Worm (Caenorhabditis elegans) whole organism, early embryonic: ENCODE data around the gene F53A2.1.

Source experiments
- B0310.2 ChIP-seq: sonication (generic microtip); optimal IDR thresholded peaks from 2 replicates; lab custom pipeline; 2016; ENCODE audit warnings: mild to moderate bottlenecking, missing genetic modification characterization, missing compliant biosample characterization
- F13C5.2 ChIP-seq: sonication (generic microtip); optimal IDR thresholded peaks from 2 replicates; lab custom pipeline; 2017; ENCODE audit warnings: mild to moderate bottlenecking, missing genetic modification characterization, inconsistent platforms, missing compliant biosample characterization
- aly-1 ChIP-seq: sonication (generic microtip); optimal IDR thresholded peaks from 2 replicates; lab custom pipeline; 2016; ENCODE audit warnings: missing genetic modification characterization, missing compliant biosample characterization
- ama-1 ChIP-seq: fragments of 150-350 bp; optimal IDR thresholded peaks from 2 replicates; lab custom pipeline; 2014
- ceh-13 ChIP-seq: fragments of 200-800 bp; sonication (Bioruptor generic); optimal IDR thresholded peaks from 2 replicates; lab custom pipeline; 2018; ENCODE audit warnings: mild to moderate bottlenecking, missing genetic modification characterization, missing compliant biosample characterization
- ceh-36 ChIP-seq: sonication (generic microtip); optimal IDR thresholded peaks from 2 replicates; lab custom pipeline; 2016; ENCODE audit warnings: missing genetic modification characterization, inconsistent platforms, missing compliant biosample characterization
- ets-7 ChIP-seq: sonication (generic microtip); optimal IDR thresholded peaks from 2 replicates; lab custom pipeline; 2016; ENCODE audit warnings: missing genotype, missing genetic modification characterization, missing compliant biosample characterization
- flt-1 ChIP-seq: fragments of 200-800 bp; sonication (Bioruptor generic); IDR thresholded peaks from 2 replicates; pipeline ENCODE4 v1.3.6; 2022; ENCODE audit warnings: missing genetic modification characterization, missing compliant biosample characterization
- hmbx-1 ChIP-seq: sonication (generic microtip); optimal IDR thresholded peaks from 2 replicates; lab custom pipeline; 2016; ENCODE audit warnings: mild to moderate bottlenecking, missing genetic modification characterization, missing compliant biosample characterization
- hmg-4 ChIP-seq: fragments of 200-800 bp; sonication (Bioruptor generic); optimal IDR thresholded peaks from 2 replicates; lab custom pipeline; 2018; ENCODE audit warnings: mild to moderate bottlenecking, missing genetic modification characterization, missing compliant biosample characterization
- hnd-1 ChIP-seq: sonication (generic microtip); optimal IDR thresholded peaks from 2 replicates; lab custom pipeline; 2016; ENCODE audit warnings: missing genetic modification characterization, missing compliant biosample characterization
- pes-1 ChIP-seq: fragments of 200-800 bp; sonication (Bioruptor generic); IDR thresholded peaks from 2 replicates; pipeline ENCODE4 v1.3.6; 2022; ENCODE audit warnings: missing genetic modification reagents, missing genetic modification characterization, missing compliant biosample characterization
- scrt-1 ChIP-seq: fragments of 200-800 bp; sonication (Bioruptor generic); IDR thresholded peaks from 2 replicates; pipeline ENCODE4 v1.3.6; 2022; ENCODE audit warnings: missing genetic modification characterization, missing compliant biosample characterization
- sea-1 ChIP-seq: fragments of 200-800 bp; sonication (Bioruptor generic); conservative IDR thresholded peaks from 2 replicates; pipeline ENCODE4 v1.3.6; 2022; ENCODE audit warnings: missing genetic modification characterization, missing compliant biosample characterization
- tbx-11 ChIP-seq: fragments of 200-800 bp; sonication (Bioruptor generic); IDR thresholded peaks from 2 replicates; pipeline ENCODE4 v1.3.6; 2022; ENCODE audit warnings: missing genetic modification characterization, missing compliant biosample characterization
- tbx-37 ChIP-seq: fragments of 200-800 bp; sonication (Bioruptor generic); conservative IDR thresholded peaks from 2 replicates; pipeline ENCODE4 v1.3.6; 2022; ENCODE audit warnings: missing genetic modification reagents, missing genetic modification characterization, missing compliant biosample characterization
- tra-4 ChIP-seq: sonication (generic microtip); optimal IDR thresholded peaks from 2 replicates; lab custom pipeline; 2017; ENCODE audit warnings: missing genetic modification characterization, missing compliant biosample characterization

F53A2.1 gene

ce11 chrIII:13296289-13296874 is 28.3 kb downstream of the F53A2.1 start, which contains the start of gene npp-18:
Gene npp-18 (plus strand): TSS chrIII:13296853.
- TF ChIP-seq tbx-37 (GFP tag; lab: Robert Waterston, UW) (peak; percentile 75; the same call in 1 of the 2 replicates), pes-1 (peak; percentile 83), flt-1 (GFP tag; lab: Robert Waterston, UW) (peak; percentile 73), tbx-11 (peak; percentile 83), sea-1 (GFP tag; lab: Robert Waterston, UW) (peak; percentile 87), scrt-1 (GFP tag; lab: Robert Waterston, UW) (peak; percentile 84)

ce11 chrIII:13292971-13293514 is 31.6 kb downstream of the F53A2.1 start, which contains the start of gene set-25:
Gene set-25 (minus strand): TSS chrIII:13293090.
- TF ChIP-seq pes-1 (peak; percentile 80), sea-1 (GFP tag; lab: Robert Waterston, UW) (peak; percentile 53; the same call in 1 of the 2 replicates), ceh-13 (GFP tag; lab: Kevin White, UChicago) (peak; percentile 14), scrt-1 (GFP tag; lab: Robert Waterston, UW) (peak; percentile 47; the same call in 1 of the 2 replicates), tbx-11 (peak; percentile 51; the same call in 1 of the 2 replicates)

- TF ChIP-seq tbx-37 (GFP tag; lab: Robert Waterston, UW) (no peak), ama-1 (lab: Kevin White, UChicago) (no peak), scrt-1 (GFP tag; lab: Robert Waterston, UW) (no peak), sea-1 (GFP tag; lab: Robert Waterston, UW) (no peak), ceh-13 (GFP tag; lab: Kevin White, UChicago) (no peak), B0310.2 (no peak), tra-4 (no peak), hmg-4 (GFP tag; lab: Kevin White, UChicago) (no peak), F13C5.2 (tag; lab: Kevin White, UChicago) (no peak), tbx-11 (no peak), hnd-1 (tag; lab: Kevin White, UChicago) (no peak), ets-7 (tag; lab: Kevin White, UChicago) (no peak), pes-1 (no peak), flt-1 (GFP tag; lab: Robert Waterston, UW) (no peak), ceh-36 (no peak), hmbx-1 (tag; lab: Kevin White, UChicago) (no peak), aly-1 (no peak)
Measured at ce11 chrIII:13285421-13285820, 39.2 kb downstream of the F53A2.1 start, which contains the start of gene F56A8.8. Gene F56A8.8 (plus strand): TSS chrIII:13285721.

ce11 chrIII:13277881-13278500 is 46.6 kb downstream of the F53A2.1 start:
- TF ChIP-seq scrt-1 (GFP tag; lab: Robert Waterston, UW) (no peak), ceh-36 (no peak), aly-1 (no peak), hmbx-1 (tag; lab: Kevin White, UChicago) (no peak), hnd-1 (tag; lab: Kevin White, UChicago) (no peak), pes-1 (no peak), tbx-11 (no peak), F13C5.2 (tag; lab: Kevin White, UChicago) (no peak), B0310.2 (no peak), tra-4 (no peak), sea-1 (GFP tag; lab: Robert Waterston, UW) (no peak), ceh-13 (GFP tag; lab: Kevin White, UChicago) (no peak), ets-7 (tag; lab: Kevin White, UChicago) (no peak), ama-1 (lab: Kevin White, UChicago) (no peak), tbx-37 (GFP tag; lab: Robert Waterston, UW) (no peak), hmg-4 (GFP tag; lab: Kevin White, UChicago) (no peak), flt-1 (GFP tag; lab: Robert Waterston, UW) (no peak)

ce11 chrIII:13276958-13277357 is 47.7 kb downstream of the F53A2.1 start, which contains the start of gene unc-64:
Gene unc-64 (plus strand): TSS chrIII:13277258.
- TF ChIP-seq hmg-4 (GFP tag; lab: Kevin White, UChicago) = no peak
- no peak for TF ChIP-seq tbx-11
- no peak for TF ChIP-seq ceh-36
- TF ChIP-seq F13C5.2 (tag; lab: Kevin White, UChicago) = no peak
- TF ChIP-seq tbx-37 (GFP tag; lab: Robert Waterston, UW) = no peak

- TF ChIP-seq F13C5.2 (tag; lab: Kevin White, UChicago) = no peak
- TF ChIP-seq ceh-36 = no peak
- TF ChIP-seq aly-1 = no peak
- TF ChIP-seq hmg-4 (GFP tag; lab: Kevin White, UChicago) = peak; percentile 42
- TF ChIP-seq pes-1 = no peak
Measured at ce11 chrIII:13275784-13276183, 48.9 kb downstream of the F53A2.1 start.

ce11 chrIII:13272788-13273187 is 51.9 kb downstream of the F53A2.1 start:
- no peak for TF ChIP-seq ama-1 (lab: Kevin White, UChicago)
- no peak for TF ChIP-seq hnd-1 (tag; lab: Kevin White, UChicago)
- TF ChIP-seq tbx-11 = no peak
- no peak for TF ChIP-seq ceh-13 (GFP tag; lab: Kevin White, UChicago)
- no peak for TF ChIP-seq scrt-1 (GFP tag; lab: Robert Waterston, UW)

- TF ChIP-seq hnd-1 (tag; lab: Kevin White, UChicago) = no peak
- no peak for TF ChIP-seq ets-7 (tag; lab: Kevin White, UChicago)
- no peak for TF ChIP-seq pes-1
- TF ChIP-seq scrt-1 (GFP tag; lab: Robert Waterston, UW) = no peak
- TF ChIP-seq B0310.2 = no peak
Measured at ce11 chrIII:13272227-13272626, 52.4 kb downstream of the F53A2.1 start.
